Fruit fly (Drosophila melanogaster): ENCODE data around the gene CG32450.

The CG32450 gene

DNA sequence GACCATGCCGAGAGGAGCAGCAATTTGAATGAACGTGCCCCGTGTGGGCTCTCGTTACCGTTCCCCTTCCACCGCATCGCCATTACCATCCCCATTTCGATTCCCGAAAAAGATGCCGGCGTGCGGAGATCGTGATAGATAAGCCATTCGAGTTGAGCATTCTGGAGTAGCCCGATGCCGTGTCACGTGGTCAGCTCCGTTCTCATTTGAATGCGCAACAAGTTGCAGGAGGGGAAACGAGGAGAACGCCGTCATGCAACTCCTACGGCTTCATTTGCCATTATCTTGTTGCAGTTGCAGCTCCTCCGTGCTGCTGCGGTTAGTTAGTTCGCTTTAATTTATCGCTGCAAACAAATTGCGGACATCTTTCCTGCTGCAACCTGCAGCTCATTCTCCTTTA is 22.0 kb downstream of the CG32450 start:
- TF ChIP-seq psq (GFP tag; optimal IDR thresholded peaks at IDR 0.05) = no peak
- no peak for TF ChIP-seq ey (GFP tag; optimal IDR thresholded peaks at IDR 0.05)
- TF ChIP-seq dl (GFP tag; optimal IDR thresholded peaks at IDR 0.05; ENCODE audit: insufficient read depth in 1 of 2, partially characterized antibody in 2 of 2) = no peak
- TF ChIP-seq Dfd (GFP tag; optimal IDR thresholded peaks at IDR 0.05) = no peak
- TF ChIP-seq fru (GFP tag; optimal IDR thresholded peaks at IDR 0.05) = peak; percentile 2
- TF ChIP-seq woc (GFP tag; optimal IDR thresholded peaks at IDR 0.05) = peak; percentile 56
- TF ChIP-seq jim (GFP tag; optimal IDR thresholded peaks at IDR 0.05) = no peak
- TF ChIP-seq CrebA (GFP tag; optimal IDR thresholded peaks at IDR 0.05; ENCODE audit: borderline replicate concordance) = no peak
- peak; percentile 9 for TF ChIP-seq h (GFP tag; optimal IDR thresholded peaks at IDR 0.05)
- no peak for TF ChIP-seq Hr83 (GFP tag; optimal IDR thresholded peaks at IDR 0.05; ENCODE audit: poor library complexity, severe bottlenecking)
- no peak for TF ChIP-seq CG9705 (GFP tag; optimal IDR thresholded peaks at IDR 0.05)

dm6 chr3L:22352634-22353033 is 23.1 kb downstream of the CG32450 start:
- TF ChIP-seq Dif (GFP tag; optimal IDR thresholded peaks at IDR 0.05; ENCODE audit: partially characterized antibody) (no peak), Dfd (GFP tag; optimal IDR thresholded peaks at IDR 0.05) (no peak), CrebA (GFP tag; optimal IDR thresholded peaks at IDR 0.05; ENCODE audit: borderline replicate concordance) (no peak), GATAd (GFP tag; optimal IDR thresholded peaks at IDR 0.05) (no peak), Hnf4 (GFP tag; optimal IDR thresholded peaks at IDR 0.05) (no peak), sage (GFP tag; optimal IDR thresholded peaks at IDR 0.05) (no peak), h (GFP tag; optimal IDR thresholded peaks at IDR 0.05) (no peak)

- TF ChIP-seq Dfd (GFP tag; optimal IDR thresholded peaks at IDR 0.05) (no peak), usp (GFP tag; optimal IDR thresholded peaks at IDR 0.05) (no peak), N (GFP tag; optimal IDR thresholded peaks at IDR 0.05) (no peak), rgr (GFP tag; optimal IDR thresholded peaks at IDR 0.05) (no peak), dl (GFP tag; optimal IDR thresholded peaks at IDR 0.05; ENCODE audit: insufficient read depth in 1 of 2, partially characterized antibody in 2 of 2) (no peak), h (GFP tag; optimal IDR thresholded peaks at IDR 0.05) (no peak), Myc (optimal IDR thresholded peaks at IDR 0.05) (no peak), Hr83 (GFP tag; optimal IDR thresholded peaks at IDR 0.05; ENCODE audit: poor library complexity, severe bottlenecking) (no peak), woc (GFP tag; optimal IDR thresholded peaks at IDR 0.05) (no peak), Abd-B (GFP tag; optimal IDR thresholded peaks at IDR 0.05) (no peak), CG32264 (GFP tag; optimal IDR thresholded peaks at IDR 0.05) (no peak), dsf (GFP tag; optimal IDR thresholded peaks at IDR 0.05; ENCODE audit: borderline replicate concordance) (no peak), psq (GFP tag; optimal IDR thresholded peaks at IDR 0.05) (no peak), tai (GFP tag; optimal IDR thresholded peaks at IDR 0.05) (no peak), HLH106 (tag; optimal IDR thresholded peaks at IDR 0.05) (no peak)
Observed at dm6 chr3L:22364345-22364744, 34.8 kb downstream of the CG32450 start.

DNA sequence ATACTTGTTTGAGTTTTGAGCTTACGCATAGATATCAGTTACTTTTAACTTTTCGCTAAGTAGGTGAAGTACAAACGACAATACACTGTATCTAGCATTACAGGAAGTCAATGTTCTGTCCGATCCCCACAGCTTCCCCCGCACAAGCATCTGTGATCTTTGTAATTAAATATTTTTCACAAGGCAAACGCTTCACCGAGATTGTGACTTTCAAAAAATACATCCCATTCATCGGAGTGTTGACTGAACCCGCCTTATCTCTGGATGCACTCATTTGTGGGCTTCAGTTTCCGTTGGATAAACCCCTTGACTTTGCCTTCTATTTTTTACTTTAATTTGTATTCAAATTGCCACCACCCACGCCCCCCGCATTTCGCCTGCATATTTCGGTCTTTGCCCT is 37.4 kb downstream of the CG32450 start:
- TF ChIP-seq usp (GFP tag; optimal IDR thresholded peaks at IDR 0.05) (no peak), Rel (GFP tag; optimal IDR thresholded peaks at IDR 0.05) (no peak), Rel (tag; optimal IDR thresholded peaks at IDR 0.05) (peak; percentile 21)

dm6 chr3L:22369467-22370018 is 40.0 kb downstream of the CG32450 start:
- TF ChIP-seq foxo (GFP tag; optimal IDR thresholded peaks at IDR 0.05) (no peak), Rel (GFP tag; optimal IDR thresholded peaks at IDR 0.05) (no peak), Rel (tag; optimal IDR thresholded peaks at IDR 0.05) (peak; percentile 84)

DNA sequence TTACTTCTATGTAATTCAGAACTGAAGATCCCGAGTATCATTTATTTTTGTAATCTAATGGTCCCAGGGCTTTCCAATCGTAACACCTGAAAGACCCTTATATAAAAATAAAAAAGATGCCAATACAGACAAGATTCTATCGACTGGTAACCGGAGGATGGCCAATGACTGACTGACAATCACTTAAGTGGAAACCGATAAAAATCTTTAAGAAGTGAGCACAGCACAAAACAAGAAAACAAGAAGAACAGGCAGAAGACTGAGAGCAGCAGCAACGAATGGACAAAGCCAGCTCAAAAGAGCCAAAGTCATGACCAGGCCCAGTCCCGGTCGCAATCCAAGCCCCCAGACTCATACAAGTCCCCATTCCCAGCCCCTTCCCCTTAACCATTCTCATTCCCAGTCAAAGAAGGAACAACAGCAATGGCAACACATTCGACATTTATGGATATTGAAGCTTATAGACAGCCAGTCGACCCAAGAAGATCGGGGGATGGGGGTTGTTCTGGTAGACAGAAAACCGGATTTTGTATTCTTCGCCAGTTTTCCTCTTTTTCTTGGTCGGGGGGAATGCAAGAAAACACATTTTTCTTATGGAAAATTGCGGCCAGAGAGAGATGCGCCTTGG is 42.9 kb downstream of the CG32450 start:
- TF ChIP-seq psq (GFP tag; optimal IDR thresholded peaks at IDR 0.05) = peak; percentile 37
- peak; percentile 15 for TF ChIP-seq Vsx2 (GFP tag; optimal IDR thresholded peaks at IDR 0.05; ENCODE audit: partially characterized antibody)
- TF ChIP-seq Rel (GFP tag; optimal IDR thresholded peaks at IDR 0.05) = no peak
- no peak for TF ChIP-seq Rel (tag; optimal IDR thresholded peaks at IDR 0.05)
- no peak for TF ChIP-seq Hnf4 (GFP tag; optimal IDR thresholded peaks at IDR 0.05)
